Fruit fly (Drosophila melanogaster) whole organism, embryonic: ENCODE results near the gene CG32568.

ENCODE experiments used
- ATbp ChIP-seq: fragments of 200-800 bp; sonication (Bioruptor generic); optimal IDR thresholded peaks from 2 replicates; lab custom pipeline; 2017; ENCODE audit warnings: missing biosample characterization, mild to moderate bottlenecking, missing genetic modification characterization, missing genetic modification reagents
- Bgb ChIP-seq: fragments of 200-800 bp; sonication (Bioruptor generic); IDR thresholded peaks from 2 replicates; pipeline ENCODE4 v1.3.6; 2022; ENCODE audit warnings: missing biosample characterization, missing genetic modification characterization; ENCODE audit not compliant: partially characterized antibody
- CG1024 ChIP-seq: fragments of 200-800 bp; sonication (Bioruptor generic); IDR thresholded peaks from 2 replicates; pipeline ENCODE4 v1.3.6; 2022; ENCODE audit warnings: missing biosample characterization, missing genetic modification characterization
- CG10431 ChIP-seq: fragments of 200-800 bp; sonication (Bioruptor generic); optimal IDR thresholded peaks from 3 replicates; lab custom pipeline; 2018; ENCODE audit warnings: missing biosample characterization, mild to moderate bottlenecking, missing genetic modification characterization
- CG10543 ChIP-seq: fragments of 200-800 bp; sonication (Bioruptor generic); optimal IDR thresholded peaks from 3 replicates; lab custom pipeline; 2017; ENCODE audit warnings: missing biosample characterization, mild to moderate bottlenecking, missing genetic modification characterization, moderate library complexity
- CG11085 ChIP-seq: fragments of 200-800 bp; sonication (Bioruptor generic); IDR thresholded peaks from 2 replicates; pipeline ENCODE4 v1.3.6; 2022; ENCODE audit warnings: missing biosample characterization, missing genetic modification characterization
- CG11695 ChIP-seq: fragments of 200-800 bp; sonication (Bioruptor generic); IDR thresholded peaks from 3 replicates; pipeline ENCODE4 v1.3.6; 2022; ENCODE audit warnings: missing biosample characterization, missing genetic modification characterization
- CG12236 ChIP-seq: fragments of 200-800 bp; sonication (Bioruptor generic); optimal IDR thresholded peaks from 2 replicates; lab custom pipeline; 2016; ENCODE audit warnings: missing biosample characterization, missing genetic modification characterization
- CG15479 ChIP-seq: fragments of 200-800 bp; sonication (Bioruptor generic); optimal IDR thresholded peaks from 3 replicates; lab custom pipeline; 2019; ENCODE audit warnings: missing biosample characterization, mild to moderate bottlenecking, missing genetic modification characterization, moderate library complexity
- CG17385 ChIP-seq: fragments of 200-800 bp; sonication (Bioruptor generic); optimal IDR thresholded peaks from 3 replicates; lab custom pipeline; 2018; ENCODE audit warnings: missing biosample characterization, mild to moderate bottlenecking, missing genetic modification characterization
- CG17829 ChIP-seq: fragments of 200-800 bp; optimal IDR thresholded peaks from 2 replicates; lab custom pipeline; 2019; ENCODE audit warnings: missing biosample characterization, mild to moderate bottlenecking, missing genetic modification characterization, moderate library complexity
- CG18262 ChIP-seq: fragments of 200-800 bp; optimal IDR thresholded peaks from 3 replicates; lab custom pipeline; 2019; ENCODE audit warnings: missing biosample characterization, mild to moderate bottlenecking, missing genetic modification characterization, moderate library complexity
- CG18599 ChIP-seq: fragments of 200-800 bp; sonication (Bioruptor generic); optimal IDR thresholded peaks from 3 replicates; lab custom pipeline; 2017; ENCODE audit warnings: missing biosample characterization, missing genetic modification characterization, mild to moderate bottlenecking, moderate library complexity, missing genetic modification reagents
- CG2116 ChIP-seq: fragments of 200-800 bp; sonication (Bioruptor generic); optimal IDR thresholded peaks from 3 replicates; lab custom pipeline; 2018; ENCODE audit warnings: missing biosample characterization, mild to moderate bottlenecking, missing genetic modification characterization
- CG2712 ChIP-seq: fragments of 200-800 bp; optimal IDR thresholded peaks from 3 replicates; lab custom pipeline; 2019; ENCODE audit warnings: missing biosample characterization, mild to moderate bottlenecking, missing genetic modification characterization, moderate library complexity
- CG32532 ChIP-seq: fragments of 200-800 bp; sonication (Bioruptor generic); IDR thresholded peaks from 2 replicates; pipeline ENCODE4 v1.3.6; 2022; ENCODE audit warnings: missing biosample characterization, missing genetic modification characterization
- CG3281 ChIP-seq: fragments of 200-800 bp; sonication (Bioruptor generic); optimal IDR thresholded peaks from 3 replicates; lab custom pipeline; 2017; ENCODE audit warnings: missing biosample characterization, mild to moderate bottlenecking, missing genetic modification characterization
- CG34422 ChIP-seq: fragments of 200-800 bp; sonication (Bioruptor generic); IDR thresholded peaks from 3 replicates; pipeline ENCODE4 v1.3.6; 2022; ENCODE audit warnings: missing biosample characterization, missing genetic modification characterization
- CG6765 ChIP-seq: fragments of 200-800 bp; sonication (Bioruptor generic); optimal IDR thresholded peaks from 3 replicates; lab custom pipeline; 2017; ENCODE audit warnings: missing biosample characterization, mild to moderate bottlenecking, missing genetic modification characterization
- CG7928 ChIP-seq: fragments of 200-800 bp; sonication (Bioruptor generic); optimal IDR thresholded peaks from 2 replicates; lab custom pipeline; 2017; ENCODE audit warnings: missing biosample characterization, mild to moderate bottlenecking, missing genetic modification characterization
- CG8388 ChIP-seq: fragments of 200-800 bp; sonication (Bioruptor generic); optimal IDR thresholded peaks from 2 replicates; lab custom pipeline; 2019; ENCODE audit warnings: missing biosample characterization, mild to moderate bottlenecking, missing genetic modification characterization, moderate library complexity
- Dek ChIP-seq: fragments of 200-800 bp; sonication (Bioruptor generic); optimal IDR thresholded peaks from 3 replicates; lab custom pipeline; 2019; ENCODE audit warnings: missing biosample characterization, mild to moderate bottlenecking, missing genetic modification characterization, moderate library complexity
- Dref ChIP-seq: fragments of 200-800 bp; sonication (Bioruptor generic); IDR thresholded peaks from 2 replicates; pipeline ENCODE4 v1.3.6; 2022; ENCODE audit warnings: missing biosample characterization, missing genetic modification characterization
- ERR ChIP-seq: fragments of 200-800 bp; sonication (Bioruptor generic); optimal IDR thresholded peaks from 2 replicates; lab custom pipeline; 2016; ENCODE audit warnings: missing biosample characterization, missing genetic modification characterization
- Ets65A ChIP-seq: fragments of 200-800 bp; sonication (Bioruptor generic); peaks from one replicate; lab custom pipeline; 2016; ENCODE audit warnings: missing biosample characterization, missing genetic modification characterization
- HmgZ ChIP-seq: fragments of 200-800 bp; sonication (Bioruptor generic); optimal IDR thresholded peaks from 2 replicates; lab custom pipeline; 2018; ENCODE audit warnings: missing biosample characterization, mild to moderate bottlenecking, missing genetic modification characterization
- Hsf ChIP-seq: fragments of 200-800 bp; sonication (Bioruptor generic); optimal IDR thresholded peaks from 3 replicates; lab custom pipeline; 2016; ENCODE audit warnings: missing biosample characterization, missing genetic modification characterization
- Lim3 ChIP-seq: fragments of 200-800 bp; sonication (Bioruptor generic); IDR thresholded peaks from 2 replicates; pipeline ENCODE4 v1.3.6; 2022; ENCODE audit warnings: missing biosample characterization, missing genetic modification characterization
- Med ChIP-seq: fragments of 200-800 bp; sonication (Bioruptor generic); peaks from one replicate; lab custom pipeline; 2016; ENCODE audit warnings: missing biosample characterization, missing genetic modification characterization, mild to moderate bottlenecking, inconsistent platforms, moderate library complexity
- Mes4 ChIP-seq: fragments of 200-800 bp; sonication (Bioruptor generic); optimal IDR thresholded peaks from 2 replicates; lab custom pipeline; 2016; ENCODE audit warnings: missing biosample characterization, missing genetic modification characterization
- NK7.1 ChIP-seq: fragments of 200-800 bp; sonication (Bioruptor generic); optimal IDR thresholded peaks from 3 replicates; lab custom pipeline; 2016; ENCODE audit warnings: missing biosample characterization, missing genetic modification characterization
- Oaz ChIP-seq: fragments of 200-800 bp; sonication (Bioruptor generic); IDR thresholded peaks from 2 replicates; pipeline ENCODE4 v1.3.6; 2022; ENCODE audit warnings: missing biosample characterization, missing genetic modification characterization
- Poxn ChIP-seq: fragments of 200-800 bp; sonication (Bioruptor generic); IDR thresholded peaks from 2 replicates; pipeline ENCODE4 v1.3.6; 2022; ENCODE audit warnings: missing biosample characterization, missing genetic modification characterization
- Ptx1 ChIP-seq: fragments of 200-800 bp; sonication (Bioruptor generic); IDR thresholded peaks from 2 replicates; pipeline ENCODE4 v1.3.6; 2022; ENCODE audit warnings: missing biosample characterization, missing genetic modification characterization
- Six4 ChIP-seq: fragments of 200-800 bp; sonication (Bioruptor generic); optimal IDR thresholded peaks from 2 replicates; lab custom pipeline; 2016; ENCODE audit warnings: missing biosample characterization, missing genetic modification characterization
- Sox102F ChIP-seq: fragments of 200-800 bp; sonication (Bioruptor generic); optimal IDR thresholded peaks from 2 replicates; lab custom pipeline; 2018; ENCODE audit warnings: missing biosample characterization, mild to moderate bottlenecking, missing genetic modification characterization, moderate library complexity
- Spps ChIP-seq: fragments of 200-800 bp; sonication (Bioruptor generic); optimal IDR thresholded peaks from 2 replicates; lab custom pipeline; 2018; ENCODE audit warnings: missing biosample characterization, mild to moderate bottlenecking, missing genetic modification characterization
- ac ChIP-seq: fragments of 200-800 bp; sonication (Bioruptor generic); optimal IDR thresholded peaks from 3 replicates; lab custom pipeline; 2017; ENCODE audit warnings: missing biosample characterization, mild to moderate bottlenecking, missing genetic modification characterization
- al ChIP-seq: fragments of 200-800 bp; sonication (Bioruptor generic); IDR thresholded peaks from 2 replicates; pipeline ENCODE4 v1.3.6; 2022; ENCODE audit warnings: missing biosample characterization, missing genetic modification characterization
- aop ChIP-seq: fragments of 200-800 bp; sonication (Bioruptor generic); IDR thresholded peaks from 2 replicates; pipeline ENCODE4 v1.3.6; 2022; ENCODE audit warnings: missing biosample characterization, missing genetic modification characterization
- ato ChIP-seq: fragments of 200-800 bp; sonication (Bioruptor generic); IDR thresholded peaks from 2 replicates; pipeline ENCODE4 v1.3.6; 2022; ENCODE audit warnings: missing biosample characterization, missing genetic modification characterization; ENCODE audit not compliant: partially characterized antibody
- caup ChIP-seq: fragments of 200-800 bp; sonication (Bioruptor generic); optimal IDR thresholded peaks from 3 replicates; lab custom pipeline; 2017; ENCODE audit warnings: missing biosample characterization, mild to moderate bottlenecking, missing genetic modification characterization, moderate library complexity; ENCODE audit not compliant: severe bottlenecking
- crol ChIP-seq: fragments of 200-800 bp; sonication (Bioruptor generic); IDR thresholded peaks from 2 replicates; pipeline ENCODE4 v1.3.6; 2022; ENCODE audit warnings: missing biosample characterization, missing genetic modification characterization
- danr ChIP-seq: fragments of 200-800 bp; sonication (Bioruptor generic); IDR thresholded peaks from 2 replicates; pipeline ENCODE4 v1.3.6; 2022; ENCODE audit warnings: missing biosample characterization, missing genetic modification characterization
- dati ChIP-seq: fragments of 200-800 bp; sonication (Bioruptor generic); IDR thresholded peaks from 2 replicates; pipeline ENCODE4 v1.3.6; 2022; ENCODE audit warnings: missing biosample characterization, missing genetic modification characterization
- dmrt99B ChIP-seq: fragments of 200-800 bp; sonication (Bioruptor generic); optimal IDR thresholded peaks from 2 replicates; lab custom pipeline; 2018; ENCODE audit warnings: missing biosample characterization, mild to moderate bottlenecking, missing genetic modification characterization, moderate library complexity
- dpn ChIP-seq, 2 experiments: fragments of 200-800 bp; sonication (Bioruptor generic); optimal IDR thresholded peaks; 3 replicates each; lab custom pipeline; 2016; ENCODE audit warnings: missing biosample characterization in 2 of 2, missing genetic modification characterization in 2 of 2
- dysf ChIP-seq: fragments of 200-800 bp; sonication (Bioruptor generic); IDR thresholded peaks from 3 replicates; pipeline ENCODE4 v1.3.6; 2022; ENCODE audit warnings: missing biosample characterization, missing genetic modification characterization
- grau ChIP-seq: fragments of 200-800 bp; optimal IDR thresholded peaks from 3 replicates; lab custom pipeline; 2019; ENCODE audit warnings: missing biosample characterization, mild to moderate bottlenecking, missing genetic modification characterization, moderate library complexity
- jigr1 ChIP-seq: fragments of 200-800 bp; sonication (Bioruptor generic); IDR thresholded peaks from 3 replicates; pipeline ENCODE4 v1.3.6; 2022; ENCODE audit warnings: missing biosample characterization, missing genetic modification characterization
- ken ChIP-seq: fragments of 200-800 bp; sonication (Bioruptor generic); IDR thresholded peaks from 3 replicates; pipeline ENCODE4 v1.3.6; 2022; ENCODE audit warnings: missing biosample characterization, missing genetic modification characterization
- otp ChIP-seq: fragments of 200-800 bp; sonication (Bioruptor generic); IDR thresholded peaks from 3 replicates; pipeline ENCODE4, ENCODE4 v1.3.6; 2022; ENCODE audit warnings: missing biosample characterization, missing genetic modification characterization
- twi ChIP-seq: fragments of 200-800 bp; optimal IDR thresholded peaks from 2 replicates; lab custom pipeline; 2019; ENCODE audit warnings: missing biosample characterization, mild to moderate bottlenecking, missing genetic modification characterization, moderate library complexity

The CG32568 gene

dm6 chrX:16764955-16765354, 24.2 kb downstream of the CG32568 start (continued):
- TF ChIP-seq otp (GFP tag; lab: Robert Waterston, UW), result no peak
- TF ChIP-seq crol (GFP tag; lab: Robert Waterston, UW), result no peak
- no peak for TF ChIP-seq dpn (GFP tag; optimal IDR thresholded peaks at IDR 0.05; lab: Kevin White, UChicago)
- TF ChIP-seq CG8388 (GFP tag; lab: Kevin White, UChicago), result no peak
- no peak for TF ChIP-seq twi
- no peak for TF ChIP-seq ATbp (GFP tag; lab: Kevin White, UChicago)
- no peak for TF ChIP-seq Poxn (GFP tag; lab: Robert Waterston, UW)
- TF ChIP-seq al, result no peak
- no peak for TF ChIP-seq ato (GFP tag; lab: Robert Waterston, UW)
- no peak for TF ChIP-seq HmgZ
- no peak for TF ChIP-seq CG15479 (GFP tag; lab: Kevin White, UChicago)
- TF ChIP-seq Six4 (GFP tag; lab: Kevin White, UChicago), result no peak
- TF ChIP-seq Dek, result no peak
- TF ChIP-seq jigr1 (GFP tag; lab: Robert Waterston, UW), result no peak
- TF ChIP-seq CG11085 (GFP tag; lab: Robert Waterston, UW), result no peak
- TF ChIP-seq ac (GFP tag; lab: Kevin White, UChicago), result no peak
- no peak for TF ChIP-seq CG7928 (GFP tag; lab: Kevin White, UChicago)
- TF ChIP-seq caup (GFP tag; lab: Kevin White, UChicago), result no peak
- TF ChIP-seq Hsf (GFP tag; lab: Kevin White, UChicago), result no peak
- TF ChIP-seq CG17829 (tag; lab: Kevin White, UChicago), result no peak
- no peak for TF ChIP-seq CG10431
- TF ChIP-seq CG11695 (GFP tag; lab: Robert Waterston, UW), result no peak
- no peak for TF ChIP-seq Spps (tag; lab: Kevin White, UChicago)
- 0 out of 2 replicates have a peak, but pooled peaks have one; percentile 38 for TF ChIP-seq Ptx1 (GFP tag; lab: Robert Waterston, UW)
- TF ChIP-seq Lim3 (GFP tag; lab: Robert Waterston, UW), result no peak
- no peak for TF ChIP-seq ERR (GFP tag; lab: Kevin White, UChicago)
- no peak for TF ChIP-seq CG2116 (GFP tag; lab: Kevin White, UChicago)
- TF ChIP-seq CG34422 (GFP tag; lab: Robert Waterston, UW), result no peak
- TF ChIP-seq aop (GFP tag; lab: Robert Waterston, UW), result no peak
- no peak for TF ChIP-seq dati (GFP tag; lab: Robert Waterston, UW)
- TF ChIP-seq CG12236 (GFP tag; lab: Kevin White, UChicago), result no peak
- TF ChIP-seq danr (GFP tag; lab: Robert Waterston, UW), result no peak
- peak; percentile 60 for TF ChIP-seq Ets65A
- TF ChIP-seq Bgb (GFP tag; lab: Robert Waterston, UW), result no peak
- no peak for TF ChIP-seq Mes4
- no peak for TF ChIP-seq Sox102F
- no peak for TF ChIP-seq CG6765
- no peak for TF ChIP-seq NK7.1 (GFP tag; lab: Kevin White, UChicago)
- TF ChIP-seq CG2712 (tag; lab: Kevin White, UChicago), result peak; percentile 15
- TF ChIP-seq dmrt99B (tag; lab: Kevin White, UChicago), result peak; percentile 23
- no peak for TF ChIP-seq CG17385 (GFP tag; lab: Kevin White, UChicago)
- no peak for TF ChIP-seq CG1024
- peak; percentile 3 for TF ChIP-seq grau (tag; lab: Kevin White, UChicago)
- TF ChIP-seq dysf (GFP tag; lab: Robert Waterston, UW), result peak; percentile 26; the same call in 1 of the 3 replicates
- TF ChIP-seq CG18262 (tag; lab: Kevin White, UChicago), result peak; percentile 6
- no peak for TF ChIP-seq CG18599 (GFP tag; lab: Kevin White, UChicago)
- TF ChIP-seq CG3281 (GFP tag; lab: Kevin White, UChicago), result no peak
- no peak for TF ChIP-seq Dref (GFP tag; lab: Robert Waterston, UW)
- no peak for TF ChIP-seq ken (GFP tag; lab: Robert Waterston, UW)
- peak; percentile 80 for TF ChIP-seq Med (GFP tag; lab: Kevin White, UChicago)
- no peak for TF ChIP-seq CG10543 (GFP tag; lab: Kevin White, UChicago)
- TF ChIP-seq CG32532, result no peak
- TF ChIP-seq Oaz (GFP tag; lab: Robert Waterston, UW), result no peak
